Worm (Caenorhabditis elegans) whole organism, young adult: ENCODE data around the gene T10H9.1.

Experiments used
- B0019.2 ChIP-seq: fragments of 200-800 bp; sonication (Bioruptor generic); conservative IDR thresholded peaks from 2 replicates; pipeline ENCODE4 v1.3.6; 2022; ENCODE audit warnings: missing genetic modification reagents, missing genetic modification characterization, missing compliant biosample characterization
- B0035.1 ChIP-seq: sonication (generic microtip); optimal IDR thresholded peaks from 2 replicates; lab custom pipeline; 2016; ENCODE audit warnings: missing genetic modification characterization, mild to moderate bottlenecking, missing compliant biosample characterization, missing genotype, missing genetic modification reagents
- B0336.3 ChIP-seq: fragments of 200-800 bp; sonication (Bioruptor generic); IDR thresholded peaks from 2 replicates; pipeline ENCODE4 v1.3.6; 2022; ENCODE audit warnings: missing genetic modification characterization, missing compliant biosample characterization
- C06A6.2 ChIP-seq: fragments of 200-800 bp; sonication (Bioruptor generic); conservative IDR thresholded peaks from 2 replicates; pipeline ENCODE4 v1.3.6; 2022; ENCODE audit warnings: missing genetic modification characterization, missing compliant biosample characterization
- F10E7.11 ChIP-seq: sonication (generic microtip); optimal IDR thresholded peaks from 2 replicates; lab custom pipeline; 2017; ENCODE audit warnings: mild to moderate bottlenecking, missing genetic modification characterization, moderate library complexity, missing compliant biosample characterization
- F52B5.7 ChIP-seq: sonication (generic microtip); optimal IDR thresholded peaks from 2 replicates; lab custom pipeline; 2016; ENCODE audit warnings: mild to moderate bottlenecking, missing genetic modification characterization, missing compliant biosample characterization
- K12H6.12 ChIP-seq: fragments of 200-800 bp; sonication (Bioruptor generic); optimal IDR thresholded peaks from 2 replicates; lab custom pipeline; 2018; ENCODE audit warnings: mild to moderate bottlenecking, missing genetic modification characterization, missing compliant biosample characterization
- T07F8.4 ChIP-seq: sonication (generic microtip); optimal IDR thresholded peaks from 2 replicates; lab custom pipeline; 2016; ENCODE audit warnings: mild to moderate bottlenecking, missing genetic modification characterization, moderate library complexity, missing compliant biosample characterization
- T26A5.8 ChIP-seq: sonication (generic microtip); optimal IDR thresholded peaks from 2 replicates; lab custom pipeline; 2016; ENCODE audit warnings: missing genetic modification characterization, missing compliant biosample characterization
- Y53G8AR.9 ChIP-seq: fragments of 200-800 bp; sonication (Bioruptor generic); conservative IDR thresholded peaks from 2 replicates; pipeline ENCODE4 v1.3.6; 2022; ENCODE audit warnings: missing genetic modification reagents, missing genetic modification characterization, missing compliant biosample characterization
- Y95B8A.8 ChIP-seq: fragments of 200-800 bp; sonication (Bioruptor generic); IDR thresholded peaks from 2 replicates; pipeline ENCODE4 v1.3.6; 2022; ENCODE audit warnings: missing genetic modification reagents, missing genetic modification characterization, missing compliant biosample characterization
- ama-1 ChIP-seq, 3 experiments: fragments of 150-350 bp in 1 of 3; sonication (generic microtip) in 2 of 3; optimal IDR thresholded peaks; 2 replicates each; lab custom pipeline; 2014 to 2018; ENCODE audit warnings: missing biosample characterization in 2 of 3, missing genetic modification characterization in 2 of 3, missing genetic modification reagents in 2 of 3
- aptf-3 ChIP-seq: fragments of 200-800 bp; sonication (Bioruptor generic); IDR thresholded peaks from 2 replicates; pipeline ENCODE4 v1.3.6; 2022; ENCODE audit warnings: missing genetic modification characterization, missing compliant biosample characterization
- atf-7 ChIP-seq: sonication (generic microtip); optimal IDR thresholded peaks from 2 replicates; lab custom pipeline; 2017; ENCODE audit warnings: mild to moderate bottlenecking, missing genetic modification characterization, missing compliant biosample characterization
- bed-2 ChIP-seq: fragments of 200-800 bp; sonication (Bioruptor generic); IDR thresholded peaks from 2 replicates; pipeline ENCODE4 v1.3.6; 2022; ENCODE audit warnings: missing genetic modification reagents, missing genetic modification characterization, missing compliant biosample characterization
- ccch-3 ChIP-seq: fragments of 200-800 bp; sonication (Bioruptor generic); optimal IDR thresholded peaks from 2 replicates; lab custom pipeline; 2018; ENCODE audit warnings: mild to moderate bottlenecking, missing genetic modification characterization, missing compliant biosample characterization
- cebp-1 ChIP-seq, 2 experiments: fragments of 200-800 bp in 1 of 2; sonication (Bioruptor generic) in 1 of 2; sonication (generic microtip) in 1 of 2; IDR thresholded peaks in 1 of 2; optimal IDR thresholded peaks in 1 of 2; 2 replicates each; pipeline versions ENCODE4 v1.3.6 to Lab custom; 2017 to 2022; ENCODE audit warnings: missing compliant biosample characterization in 2 of 2, missing genetic modification characterization in 2 of 2, mild to moderate bottlenecking in 1 of 2, missing genetic modification reagents in 1 of 2, moderate library complexity in 1 of 2
- ceh-40 ChIP-seq: fragments of 200-800 bp; sonication (Bioruptor generic); IDR thresholded peaks from 2 replicates; pipeline ENCODE4 v1.3.6; 2022; ENCODE audit warnings: missing genetic modification characterization, missing compliant biosample characterization
- egl-44 ChIP-seq: fragments of 200-800 bp; sonication (Bioruptor generic); IDR thresholded peaks from 2 replicates; pipeline ENCODE4 v1.3.6; 2022; ENCODE audit warnings: missing genetic modification reagents, missing genetic modification characterization, missing compliant biosample characterization
- ekl-4 ChIP-seq: fragments of 200-800 bp; sonication (Bioruptor generic); IDR thresholded peaks from 2 replicates; pipeline ENCODE4 v1.3.6; 2022; ENCODE audit warnings: missing genetic modification reagents, missing genetic modification characterization, missing compliant biosample characterization
- fkh-3 ChIP-seq: sonication (generic microtip); optimal IDR thresholded peaks from 2 replicates; lab custom pipeline; 2016; ENCODE audit warnings: mild to moderate bottlenecking, missing genetic modification characterization, missing compliant biosample characterization
- him-1 ChIP-seq: sonication (generic microtip); optimal IDR thresholded peaks from 2 replicates; lab custom pipeline; 2016; ENCODE audit warnings: missing genotype, missing genetic modification reagents, missing genetic modification characterization, missing compliant biosample characterization
- hlh-12 ChIP-seq: sonication (generic microtip); optimal IDR thresholded peaks from 2 replicates; lab custom pipeline; 2016; ENCODE audit warnings: missing genetic modification characterization, missing compliant biosample characterization
- hlh-26 ChIP-seq: fragments of 200-800 bp; sonication (Bioruptor generic); conservative IDR thresholded peaks from 2 replicates; pipeline ENCODE4 v1.3.6; 2022; ENCODE audit warnings: missing genetic modification reagents, missing genetic modification characterization, missing compliant biosample characterization
- hmg-1.2 ChIP-seq: fragments of 200-800 bp; sonication (Bioruptor generic); IDR thresholded peaks from 2 replicates; pipeline ENCODE4 v1.3.6; 2022; ENCODE audit warnings: missing genetic modification reagents, missing genetic modification characterization, missing compliant biosample characterization
- hmg-20 ChIP-seq: fragments of 200-800 bp; sonication (Bioruptor generic); IDR thresholded peaks from 2 replicates; pipeline ENCODE4 v1.3.6; 2022; ENCODE audit warnings: missing genetic modification reagents, missing genetic modification characterization, missing compliant biosample characterization
- hsf-1 ChIP-seq: fragments of 200-800 bp; sonication (Bioruptor generic); IDR thresholded peaks from 2 replicates; pipeline ENCODE4 v1.3.6; 2022; ENCODE audit warnings: missing genetic modification reagents, missing genetic modification characterization, missing compliant biosample characterization
- lag-1 ChIP-seq: fragments of 200-800 bp; sonication (Bioruptor generic); IDR thresholded peaks from 2 replicates; pipeline ENCODE4 v1.3.6; 2022; ENCODE audit warnings: missing genetic modification reagents, missing genetic modification characterization, missing compliant biosample characterization
- let-607 ChIP-seq, 2 experiments: fragments of 200-800 bp in 1 of 2; sonication (Bioruptor generic) in 1 of 2; sonication (generic microtip) in 1 of 2; optimal IDR thresholded peaks; 2 replicates each; lab custom pipeline; 2016 to 2018; ENCODE audit warnings: mild to moderate bottlenecking in 2 of 2, missing compliant biosample characterization in 2 of 2, missing genetic modification characterization in 2 of 2, moderate library complexity in 2 of 2, missing genotype in 1 of 2
- lin-40 ChIP-seq: sonication (generic microtip); optimal IDR thresholded peaks from 2 replicates; lab custom pipeline; 2016; ENCODE audit warnings: missing genetic modification characterization, mild to moderate bottlenecking, missing compliant biosample characterization, missing genotype, missing genetic modification reagents
- lir-1 ChIP-seq: fragments of 200-800 bp; sonication (Bioruptor generic); conservative IDR thresholded peaks from 2 replicates; pipeline ENCODE4 v1.3.6; 2022; ENCODE audit warnings: missing genetic modification reagents, missing genetic modification characterization, missing compliant biosample characterization
- madf-10 ChIP-seq: sonication (generic microtip); optimal IDR thresholded peaks from 2 replicates; lab custom pipeline; 2016; ENCODE audit warnings: mild to moderate bottlenecking, missing genetic modification characterization, missing compliant biosample characterization
- madf-6 ChIP-seq: fragments of 200-800 bp; sonication (Bioruptor generic); IDR thresholded peaks from 2 replicates; pipeline ENCODE4 v1.3.6; 2022; ENCODE audit warnings: missing genetic modification reagents, missing genetic modification characterization, missing compliant biosample characterization
- nfya-2 ChIP-seq: fragments of 200-800 bp; sonication (Bioruptor generic); IDR thresholded peaks from 2 replicates; pipeline ENCODE4 v1.3.6; 2022; ENCODE audit warnings: missing genetic modification reagents, missing genetic modification characterization, missing compliant biosample characterization
- nhr-27 ChIP-seq: fragments of 200-800 bp; sonication (Bioruptor generic); optimal IDR thresholded peaks from 2 replicates; lab custom pipeline; 2018; ENCODE audit warnings: mild to moderate bottlenecking, missing genetic modification characterization, moderate library complexity, missing compliant biosample characterization
- rcor-1 ChIP-seq: fragments of 200-800 bp; sonication (Bioruptor generic); IDR thresholded peaks from 2 replicates; pipeline ENCODE4 v1.3.6; 2022; ENCODE audit warnings: missing genetic modification reagents, missing genetic modification characterization, missing compliant biosample characterization
- repo-1 ChIP-seq: sonication (generic microtip); optimal IDR thresholded peaks from 2 replicates; lab custom pipeline; 2017; ENCODE audit warnings: mild to moderate bottlenecking, missing genetic modification characterization, missing compliant biosample characterization
- rpc-1 ChIP-seq, 2 experiments: fragments of 150-350 bp in 1 of 2; sonication (generic microtip) in 1 of 2; optimal IDR thresholded peaks; 2 replicates each; lab custom pipeline; 2014 to 2018; ENCODE audit warnings: missing biosample characterization in 1 of 2, missing genetic modification characterization in 1 of 2, missing genetic modification reagents in 1 of 2, missing genotype in 1 of 2
- sea-2 ChIP-seq: fragments of 200-800 bp; sonication (Bioruptor generic); IDR thresholded peaks from 2 replicates; pipeline ENCODE4 v1.3.6; 2022; ENCODE audit warnings: missing genetic modification characterization, missing compliant biosample characterization
- snpc-1.3 ChIP-seq: sonication (generic microtip); optimal IDR thresholded peaks from 2 replicates; lab custom pipeline; 2017; ENCODE audit warnings: missing genetic modification characterization, mild to moderate bottlenecking, missing compliant biosample characterization, antibody characterized with exemption, moderate library complexity, missing genotype, missing genetic modification reagents; ENCODE audit not compliant: insufficient read depth
- snpc-4 ChIP-seq, 5 experiments: fragments of 150-350 bp in 1 of 5; sonication (generic microtip) in 4 of 5; optimal IDR thresholded peaks; 2 replicates each; lab custom pipeline; 2014 to 2018; ENCODE audit warnings: missing genetic modification characterization in 5 of 5, missing biosample characterization in 3 of 5, antibody characterized with exemption in 2 of 5, mild to moderate bottlenecking in 2 of 5, missing compliant biosample characterization in 2 of 5, missing genotype in 2 of 5, moderate library complexity in 2 of 5, missing genetic modification reagents in 1 of 5
- ztf-22 ChIP-seq: fragments of 200-800 bp; sonication (Bioruptor generic); optimal IDR thresholded peaks from 2 replicates; lab custom pipeline; 2018; ENCODE audit warnings: mild to moderate bottlenecking, missing genetic modification characterization, moderate library complexity, missing compliant biosample characterization
- ztf-26 ChIP-seq: sonication (generic microtip); optimal IDR thresholded peaks from 2 replicates; lab custom pipeline; 2017; ENCODE audit warnings: missing genetic modification characterization, missing compliant biosample characterization
- ztf-28 ChIP-seq: fragments of 200-800 bp; sonication (Bioruptor generic); IDR thresholded peaks from 2 replicates; pipeline ENCODE4 v1.3.6; 2022; ENCODE audit warnings: missing genetic modification reagents, missing genetic modification characterization, missing compliant biosample characterization
- ztf-6 ChIP-seq: fragments of 200-800 bp; sonication (Bioruptor generic); IDR thresholded peaks from 2 replicates; pipeline ENCODE4 v1.3.6; 2022; ENCODE audit warnings: missing genetic modification reagents, missing genetic modification characterization, missing compliant biosample characterization

The T10H9.1 gene

ce11 chrV:6652051-6652450, 2.6 kb downstream of the T10H9.1 start, which contains the start of gene T10H9.8:
Gene T10H9.8 (plus strand): TSS chrV:6652351.
- TF ChIP-seq ztf-26 (tag; lab: Kevin White, UChicago), result peak; percentile 48
- TF ChIP-seq Y53G8AR.9 (GFP tag; lab: Robert Waterston, UW), result no peak

ce11 chrV:6655174-6655573, 5.8 kb downstream of the T10H9.1 start, which contains the start of gene syx-18:
Gene syx-18 (minus strand): TSS chrV:6655449.
- TF ChIP-seq ceh-40 (GFP tag; lab: Robert Waterston, UW) (no peak), T07F8.4 (tag; lab: Kevin White, UChicago) (no peak), nhr-27 (tag; lab: Kevin White, UChicago) (no peak), him-1 (tag; lab: Kevin White, UChicago) (peak; percentile 11), B0336.3 (GFP tag; lab: Robert Waterston, UW) (peak; percentile 33; the same call in 1 of the 2 replicates), F52B5.7 (tag; lab: Kevin White, UChicago) (no peak), sea-2 (GFP tag; lab: Robert Waterston, UW) (no peak), K12H6.12 (tag; lab: Kevin White, UChicago) (no peak), C06A6.2 (no peak), rpc-1 (optimal IDR thresholded peaks at IDR 0.05; lab: Kevin White, UChicago) (no peak), rpc-1 (tag; optimal IDR thresholded peaks at IDR 0.05; lab: Kevin White, UChicago) (no peak), bed-2 (GFP tag; lab: Robert Waterston, UW) (no peak), Y53G8AR.9 (GFP tag; lab: Robert Waterston, UW) (peak; percentile 73), B0035.1 (no peak), hlh-12 (no peak), ztf-28 (GFP tag; lab: Robert Waterston, UW) (no peak), hmg-20 (GFP tag; lab: Robert Waterston, UW) (no peak), ccch-3 (no peak), atf-7 (peak; percentile 7), let-607 (tag; optimal IDR thresholded peaks at IDR 0.05; lab: Kevin White, UChicago) (peak in 1 of 2 experiments; percentile 38), egl-44 (GFP tag; lab: Robert Waterston, UW) (no peak), madf-6 (GFP tag; lab: Robert Waterston, UW) (peak; percentile 53), cebp-1 (GFP tag; IDR thresholded peaks at IDR 0.05; lab: Robert Waterston, UW) (no peak), cebp-1 (tag; optimal IDR thresholded peaks at IDR 0.05; lab: Kevin White, UChicago) (peak; percentile 34), hlh-26 (GFP tag; lab: Robert Waterston, UW) (no peak), snpc-4 (GFP tag; optimal IDR thresholded peaks at IDR 0.05; lab: Kevin White, UChicago) (no peak), snpc-4 (tag; optimal IDR thresholded peaks at IDR 0.05; lab: Kevin White, UChicago) (peak in 1 of 4 experiments; percentile 11), ztf-6 (GFP tag; lab: Robert Waterston, UW) (no peak), B0019.2 (GFP tag; lab: Robert Waterston, UW) (no peak), lin-40 (tag; lab: Kevin White, UChicago) (no peak), nfya-2 (GFP tag; lab: Robert Waterston, UW) (no peak), ekl-4 (GFP tag; lab: Robert Waterston, UW) (no peak), ama-1 (optimal IDR thresholded peaks at IDR 0.05; lab: Kevin White, UChicago) (peak; percentile 18), ama-1 (GFP tag; optimal IDR thresholded peaks at IDR 0.05; lab: Kevin White, UChicago) (peak in 1 of 2 experiments; percentile 49), hsf-1 (GFP tag; lab: Robert Waterston, UW) (0 out of 2 replicates have a peak, but pooled peaks have one; percentile 48), snpc-1.3 (tag; lab: Kevin White, UChicago) (no peak), ztf-22 (no peak), aptf-3 (GFP tag; lab: Robert Waterston, UW) (no peak), F10E7.11 (no peak), Y95B8A.8 (GFP tag; lab: Robert Waterston, UW) (no peak), madf-10 (no peak), lir-1 (GFP tag; lab: Robert Waterston, UW) (no peak), hmg-1.2 (no peak), rcor-1 (GFP tag; lab: Robert Waterston, UW) (peak; percentile 30; the same call in 1 of the 2 replicates), lag-1 (GFP tag; lab: Robert Waterston, UW) (no peak), repo-1 (tag; lab: Kevin White, UChicago) (peak; percentile 32), T26A5.8 (tag; lab: Kevin White, UChicago) (no peak), fkh-3 (tag; lab: Kevin White, UChicago) (no peak)
